Fruit fly (Drosophila melanogaster): Measurements from ENCODE around the gene CG31551.

- no peak for TF ChIP-seq CG8478 (optimal IDR thresholded peaks at IDR 0.05)
- TF ChIP-seq CTCF (optimal IDR thresholded peaks at IDR 0.05), result no peak
Measured at dm6 chr3R:5610656-5611055, 17.0 kb upstream of the CG31551 start.

Measured in S2 (cell line).